Worm (Caenorhabditis elegans): ENCODE results near the gene nlp-56.

DNA sequence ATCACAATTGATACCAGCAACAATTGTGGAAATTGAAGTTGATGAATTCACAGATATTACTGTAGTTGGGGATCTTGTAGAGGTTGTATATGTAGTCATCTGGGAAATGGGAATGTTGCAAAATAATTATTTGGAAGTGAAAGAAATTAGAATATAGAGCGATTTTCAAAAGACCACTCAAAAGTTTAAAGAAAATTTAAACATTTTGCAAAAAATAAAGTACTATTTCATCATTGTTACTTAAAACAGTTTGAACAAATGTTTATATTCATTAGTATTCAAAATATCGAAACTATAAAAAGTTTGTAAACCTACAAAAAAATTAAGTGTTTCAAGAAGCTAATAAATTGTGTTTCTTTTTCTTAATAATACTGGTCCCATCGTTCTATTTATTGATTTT is 31.8 kb upstream of the nlp-56 start, which contains the start of gene Y57G11C.46:
- TF ChIP-seq him-1 (tag; optimal IDR thresholded peaks at IDR 0.05) (no peak), W03F9.2 (tag; optimal IDR thresholded peaks at IDR 0.05) (no peak), dao-5 (tag; optimal IDR thresholded peaks at IDR 0.05) (no peak)
